Worm (Caenorhabditis elegans): ENCODE data around the gene C10G8.8.

DNA sequence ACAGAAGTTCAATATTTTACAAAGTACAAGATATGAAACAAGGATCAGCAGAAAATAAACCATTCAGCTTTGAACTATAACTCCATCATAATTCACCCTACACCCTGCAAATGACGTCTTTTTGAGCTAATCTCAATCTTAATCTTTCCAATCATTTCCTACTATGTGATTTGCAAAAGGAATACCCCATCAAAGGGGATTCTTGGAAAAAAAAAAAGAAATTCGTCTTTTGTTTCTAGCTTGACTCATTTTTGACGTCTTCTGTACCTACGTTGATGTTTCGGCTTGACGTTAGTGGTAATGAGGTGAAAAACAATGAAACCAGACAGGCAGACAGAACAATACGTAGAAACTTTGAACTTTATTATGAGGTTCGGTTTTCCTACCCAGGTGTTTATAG lies 34.0 kb upstream of the C10G8.8 start:
- no peak for TF ChIP-seq zip-5 (tag; optimal IDR thresholded peaks at IDR 0.05)
- TF ChIP-seq rnt-1 (tag; optimal IDR thresholded peaks at IDR 0.05) = no peak
- no peak for TF ChIP-seq elt-2 (tag; optimal IDR thresholded peaks at IDR 0.05)

Data from whole organism, late embryonic.